Fruit fly (Drosophila melanogaster) whole organism, embryonic: ENCODE data around the gene CG13996.

Experiments
- CG1024 ChIP-seq: fragments of 200-800 bp; sonication (Bioruptor generic); IDR thresholded peaks from 2 replicates; pipeline ENCODE4 v1.3.6; 2022; ENCODE audit warnings: missing biosample characterization, missing genetic modification characterization
- CG10366 ChIP-seq: fragments of 200-800 bp; sonication (Bioruptor generic); IDR thresholded peaks from 2 replicates; pipeline ENCODE4 v1.3.6; 2022; ENCODE audit warnings: missing biosample characterization, missing genetic modification characterization
- CG10431 ChIP-seq: fragments of 200-800 bp; sonication (Bioruptor generic); optimal IDR thresholded peaks from 3 replicates; lab custom pipeline; 2018; ENCODE audit warnings: missing biosample characterization, mild to moderate bottlenecking, missing genetic modification characterization
- CG11085 ChIP-seq: fragments of 200-800 bp; sonication (Bioruptor generic); IDR thresholded peaks from 2 replicates; pipeline ENCODE4 v1.3.6; 2022; ENCODE audit warnings: missing biosample characterization, missing genetic modification characterization
- CG11504 ChIP-seq: fragments of 200-800 bp; sonication (Bioruptor generic); optimal IDR thresholded peaks from 3 replicates; lab custom pipeline; 2019; ENCODE audit warnings: missing biosample characterization, mild to moderate bottlenecking, missing genetic modification characterization, moderate library complexity
- CG11695 ChIP-seq: fragments of 200-800 bp; sonication (Bioruptor generic); IDR thresholded peaks from 3 replicates; pipeline ENCODE4 v1.3.6; 2022; ENCODE audit warnings: missing biosample characterization, missing genetic modification characterization
- CG12391 ChIP-seq: fragments of 200-800 bp; sonication (Bioruptor generic); optimal IDR thresholded peaks from 3 replicates; lab custom pipeline; 2018; ENCODE audit warnings: missing biosample characterization, mild to moderate bottlenecking, missing genetic modification characterization, moderate library complexity
- CG12659 ChIP-seq: fragments of 200-800 bp; sonication (Bioruptor generic); optimal IDR thresholded peaks from 3 replicates; lab custom pipeline; 2017; ENCODE audit warnings: mild to moderate bottlenecking, missing biosample characterization, missing genetic modification reagents, missing genetic modification characterization
- CG14965 ChIP-seq: fragments of 200-800 bp; sonication (Bioruptor generic); optimal IDR thresholded peaks from 2 replicates; lab custom pipeline; 2016; ENCODE audit warnings: missing biosample characterization, missing genetic modification characterization, borderline replicate concordance
- CG2712 ChIP-seq: fragments of 200-800 bp; optimal IDR thresholded peaks from 3 replicates; lab custom pipeline; 2019; ENCODE audit warnings: missing biosample characterization, mild to moderate bottlenecking, missing genetic modification characterization, moderate library complexity
- CG2875 ChIP-seq: fragments of 200-800 bp; sonication (Bioruptor generic); optimal IDR thresholded peaks from 2 replicates; lab custom pipeline; 2017; ENCODE audit warnings: missing biosample characterization, mild to moderate bottlenecking, missing genetic modification characterization, missing genetic modification reagents
- CG2889 ChIP-seq: fragments of 200-800 bp; sonication (Bioruptor generic); IDR thresholded peaks from 3 replicates; pipeline ENCODE4 v1.3.6; 2022; ENCODE audit warnings: missing biosample characterization, missing genetic modification characterization
- CG31224 ChIP-seq: fragments of 200-800 bp; sonication (Bioruptor generic); IDR thresholded peaks from 2 replicates; pipeline ENCODE4 v1.3.6; 2022; ENCODE audit warnings: missing biosample characterization, missing genetic modification characterization
- CG33557 ChIP-seq: fragments of 200-800 bp; sonication (Bioruptor generic); optimal IDR thresholded peaks from 2 replicates; lab custom pipeline; 2019; ENCODE audit warnings: missing biosample characterization, mild to moderate bottlenecking, missing genetic modification characterization, moderate library complexity
- CG4328 ChIP-seq: fragments of 200-800 bp; sonication (Bioruptor generic); optimal IDR thresholded peaks from 3 replicates; lab custom pipeline; 2017; ENCODE audit warnings: missing biosample characterization, missing genetic modification reagents, missing genetic modification characterization
- CG4404 ChIP-seq: fragments of 200-800 bp; sonication (Bioruptor generic); IDR thresholded peaks from 2 replicates; pipeline ENCODE4 v1.3.6; 2022; ENCODE audit warnings: missing biosample characterization, missing genetic modification characterization
- CG5180 ChIP-seq: fragments of 200-800 bp; sonication (Bioruptor generic); optimal IDR thresholded peaks from 3 replicates; lab custom pipeline; 2017; ENCODE audit warnings: missing biosample characterization, missing genetic modification characterization, mild to moderate bottlenecking, moderate library complexity, missing genetic modification reagents
- CrebB ChIP-seq: fragments of 200-800 bp; sonication (Bioruptor generic); optimal IDR thresholded peaks from 3 replicates; lab custom pipeline; 2018; ENCODE audit warnings: missing biosample characterization, mild to moderate bottlenecking, missing genetic modification characterization
- D19A ChIP-seq: fragments of 200-800 bp; optimal IDR thresholded peaks from 3 replicates; lab custom pipeline; 2019; ENCODE audit warnings: missing biosample characterization, mild to moderate bottlenecking, missing genetic modification characterization, moderate library complexity
- Dp ChIP-seq: fragments of 200-800 bp; sonication (Bioruptor generic); optimal IDR thresholded peaks from 2 replicates; lab custom pipeline; 2018; ENCODE audit warnings: missing biosample characterization, mild to moderate bottlenecking, missing genetic modification characterization, moderate library complexity
- Fer2 ChIP-seq: fragments of 200-800 bp; sonication (Bioruptor generic); optimal IDR thresholded peaks from 2 replicates; lab custom pipeline; 2018; ENCODE audit warnings: missing biosample characterization, mild to moderate bottlenecking, missing genetic modification characterization, moderate library complexity
- H15 ChIP-seq: fragments of 200-800 bp; sonication (Bioruptor generic); IDR thresholded peaks from 3 replicates; pipeline ENCODE4 v1.3.6; 2022; ENCODE audit warnings: missing biosample characterization, missing genetic modification characterization
- Hey ChIP-seq: fragments of 200-800 bp; sonication (Bioruptor generic); optimal IDR thresholded peaks from 3 replicates; lab custom pipeline; 2018; ENCODE audit warnings: missing biosample characterization, mild to moderate bottlenecking, missing genetic modification characterization
- Mes4 ChIP-seq: fragments of 200-800 bp; sonication (Bioruptor generic); optimal IDR thresholded peaks from 2 replicates; lab custom pipeline; 2016; ENCODE audit warnings: missing biosample characterization, missing genetic modification characterization
- Mrtf ChIP-seq: fragments of 200-800 bp; sonication (Bioruptor generic); IDR thresholded peaks from 3 replicates; pipeline ENCODE4 v1.3.6; 2022; ENCODE audit warnings: missing biosample characterization, missing genetic modification characterization
- Optix ChIP-seq: fragments of 200-800 bp; sonication (Bioruptor generic); IDR thresholded peaks from 3 replicates; pipeline ENCODE4 v1.3.6; 2022; ENCODE audit warnings: missing biosample characterization, missing genetic modification characterization
- Pdp1 ChIP-seq, 2 experiments: fragments of 200-800 bp; sonication (Bioruptor generic); optimal IDR thresholded peaks; 3 replicates each; lab custom pipeline; 2016; ENCODE audit warnings: missing biosample characterization in 2 of 2, missing genetic modification characterization in 2 of 2, mild to moderate bottlenecking in 1 of 2, moderate library complexity in 1 of 2
- Rfx ChIP-seq: fragments of 200-800 bp; sonication (Bioruptor generic); IDR thresholded peaks from 2 replicates; pipeline ENCODE4 v1.3.6; 2022; ENCODE audit warnings: missing biosample characterization, missing genetic modification characterization
- Side ChIP-seq: fragments of 200-800 bp; sonication (Bioruptor generic); optimal IDR thresholded peaks from 2 replicates; lab custom pipeline; 2016; ENCODE audit warnings: missing biosample characterization, missing genetic modification characterization
- amos ChIP-seq: fragments of 200-800 bp; sonication (Bioruptor generic); IDR thresholded peaks from 2 replicates; pipeline ENCODE4 v1.3.6; 2022; ENCODE audit warnings: missing biosample characterization, missing genetic modification characterization; ENCODE audit not compliant: partially characterized antibody
- ara ChIP-seq: fragments of 200-800 bp; sonication (Bioruptor generic); IDR thresholded peaks from 2 replicates; pipeline ENCODE4 v1.3.6; 2022; ENCODE audit warnings: missing biosample characterization, missing genetic modification characterization
- chm ChIP-seq: fragments of 200-800 bp; sonication (Bioruptor generic); IDR thresholded peaks from 2 replicates; pipeline ENCODE4 v1.3.6; 2022; ENCODE audit warnings: missing biosample characterization, missing genetic modification characterization
- croc ChIP-seq: fragments of 200-800 bp; sonication (Bioruptor generic); conservative IDR thresholded peaks from 3 replicates; pipeline ENCODE4 v1.3.6; 2022; ENCODE audit warnings: missing biosample characterization, missing genetic modification characterization
- crol ChIP-seq: fragments of 200-800 bp; sonication (Bioruptor generic); IDR thresholded peaks from 2 replicates; pipeline ENCODE4 v1.3.6; 2022; ENCODE audit warnings: missing biosample characterization, missing genetic modification characterization
- danr ChIP-seq: fragments of 200-800 bp; sonication (Bioruptor generic); IDR thresholded peaks from 2 replicates; pipeline ENCODE4 v1.3.6; 2022; ENCODE audit warnings: missing biosample characterization, missing genetic modification characterization
- dati ChIP-seq: fragments of 200-800 bp; sonication (Bioruptor generic); IDR thresholded peaks from 2 replicates; pipeline ENCODE4 v1.3.6; 2022; ENCODE audit warnings: missing biosample characterization, missing genetic modification characterization
- dmrt99B ChIP-seq: fragments of 200-800 bp; sonication (Bioruptor generic); optimal IDR thresholded peaks from 2 replicates; lab custom pipeline; 2018; ENCODE audit warnings: missing biosample characterization, mild to moderate bottlenecking, missing genetic modification characterization, moderate library complexity
- gem ChIP-seq: fragments of 200-800 bp; sonication (Bioruptor generic); optimal IDR thresholded peaks from 2 replicates; lab custom pipeline; 2019; ENCODE audit warnings: missing biosample characterization, mild to moderate bottlenecking, missing genetic modification characterization, moderate library complexity
- gfzf ChIP-seq: fragments of 200-800 bp; sonication (Bioruptor generic); optimal IDR thresholded peaks from 2 replicates; lab custom pipeline; 2016; ENCODE audit warnings: missing biosample characterization, mild to moderate bottlenecking, missing genetic modification characterization, moderate library complexity
- hkb ChIP-seq, 2 experiments: fragments of 200-800 bp in 1 of 2; fragments of >200 bp in 1 of 2; sonication (Bioruptor generic) in 1 of 2; IDR thresholded peaks in 1 of 2; optimal IDR thresholded peaks in 1 of 2; 2 replicates each; pipeline versions ENCODE4 v1.3.6 to Lab custom; 2017 to 2022; ENCODE audit warnings: missing biosample characterization in 1 of 2, missing genetic modification characterization in 1 of 2
- lmd ChIP-seq: fragments of 200-800 bp; sonication (Bioruptor generic); IDR thresholded peaks from 2 replicates; pipeline ENCODE4 v1.3.6; 2022; ENCODE audit warnings: missing biosample characterization, missing genetic modification characterization
- pan ChIP-seq, 4 experiments: fragments of >200 bp in 3 of 4; fragments of 200-800 bp in 1 of 4; sonication (Bioruptor generic) in 1 of 4; optimal IDR thresholded peaks in 3 of 4; IDR thresholded peaks in 1 of 4; 2 replicates each; pipeline versions ENCODE4 v1.3.6 to Lab custom; 2017 to 2022; ENCODE audit warnings: missing biosample characterization in 2 of 4, missing genetic modification characterization in 2 of 4, mixed read lengths in 1 of 4
- pho ChIP-seq: fragments of 200-800 bp; sonication (Bioruptor generic); optimal IDR thresholded peaks from 2 replicates; lab custom pipeline; 2016; ENCODE audit warnings: missing biosample characterization, missing genetic modification characterization
- salm ChIP-seq: fragments of 200-800 bp; sonication (Bioruptor generic); optimal IDR thresholded peaks from 2 replicates; lab custom pipeline; 2018; ENCODE audit warnings: missing biosample characterization, mild to moderate bottlenecking, missing genetic modification characterization
- sug ChIP-seq: fragments of 200-800 bp; optimal IDR thresholded peaks from 2 replicates; lab custom pipeline; 2019; ENCODE audit warnings: missing biosample characterization, mild to moderate bottlenecking, missing genetic modification characterization, moderate library complexity
- yki ChIP-seq: fragments of >200 bp; optimal IDR thresholded peaks from 3 replicates; lab custom pipeline; 2018

CG13996 gene

DNA sequence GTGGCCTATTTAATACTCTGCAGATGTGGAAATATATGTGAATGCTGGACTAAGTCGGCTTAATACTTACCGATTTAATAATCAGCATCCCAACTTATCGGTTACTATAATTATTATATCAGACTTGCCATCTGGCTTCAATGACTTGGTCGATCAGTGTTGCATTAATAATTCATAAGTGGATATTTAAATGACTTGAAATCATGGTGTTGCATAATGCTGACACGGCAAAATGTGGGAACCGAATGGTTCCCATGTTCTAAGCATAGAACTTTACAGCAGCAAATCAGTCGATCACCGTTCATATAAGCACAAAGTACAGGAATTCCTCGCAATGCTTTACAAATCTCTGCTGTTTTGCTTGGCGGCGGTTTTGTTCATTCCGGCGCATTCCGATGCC, 39.6 kb downstream of the CG13996 start, which contains the start of gene CG34180:
Gene CG34180 (plus strand): TSS at position 301 of the 400 bp plus-strand sequence.
- TF ChIP-seq CG4404 (GFP tag; lab: Robert Waterston, UW), result no peak
- TF ChIP-seq Pdp1 (GFP tag; optimal IDR thresholded peaks at IDR 0.05; lab: Kevin White, UChicago), result peak in 1 of 2 experiments; percentile 17

dm6 chr2L:6062382-6063082, 41.9 kb downstream of the CG13996 start, which contains the start of the genes ND-51 and CG13994:
Gene ND-51 (minus strand): TSS chr2L:6062757.
Gene CG13994 (plus strand): TSS chr2L:6062989.
- TF ChIP-seq CG10366 (GFP tag; lab: Robert Waterston, UW), result peak; percentile 77
- peak; percentile 86 for TF ChIP-seq sug (tag; lab: Kevin White, UChicago)
- TF ChIP-seq pan (optimal IDR thresholded peaks at IDR 0.05; lab: Kevin White, UChicago), result no peak
- TF ChIP-seq pan (GFP tag; optimal IDR thresholded peaks at IDR 0.05 in 1 of 2, IDR thresholded peaks at IDR 0.05 in 1 of 2), result peak in 1 of 2 experiments; percentile 85
- TF ChIP-seq CG11504, result no peak
- peak; percentile 64; the same call in 2 of the 3 replicates for TF ChIP-seq Optix (GFP tag; lab: Robert Waterston, UW)
- TF ChIP-seq dmrt99B (tag; lab: Kevin White, UChicago), result no peak
- TF ChIP-seq CG31224 (GFP tag; lab: Robert Waterston, UW), result peak; percentile 57
- TF ChIP-seq crol (GFP tag; lab: Robert Waterston, UW), result no peak
- TF ChIP-seq ara, result peak; percentile 74
- TF ChIP-seq Side (GFP tag; lab: Kevin White, UChicago), result peak; percentile 82
- TF ChIP-seq H15 (GFP tag; lab: Robert Waterston, UW), result peak; percentile 84; the same call in 2 of the 3 replicates
- peak; percentile 70; the same call in 1 of the 2 replicates for TF ChIP-seq chm (GFP tag; lab: Robert Waterston, UW)
- peak; percentile 69 for TF ChIP-seq croc (GFP tag; lab: Robert Waterston, UW)
- peak; percentile 82 for TF ChIP-seq Fer2 (tag; lab: Kevin White, UChicago)
- TF ChIP-seq lmd, result peak; percentile 80
- TF ChIP-seq Rfx (GFP tag; lab: Robert Waterston, UW), result peak; percentile 88
- TF ChIP-seq CG12659, result peak; percentile 93
- peak; percentile 94 for TF ChIP-seq D19A (tag; lab: Kevin White, UChicago)
- peak; percentile 89 for TF ChIP-seq CG2712 (tag; lab: Kevin White, UChicago)
- peak; percentile 35 for TF ChIP-seq CrebB (tag; lab: Kevin White, UChicago)
- TF ChIP-seq CG11085, result peak; percentile 82
- TF ChIP-seq CG2889 (GFP tag; lab: Robert Waterston, UW), result peak; percentile 83
- no peak for TF ChIP-seq CG14965 (GFP tag; lab: Kevin White, UChicago)
- TF ChIP-seq CG12391 (tag; lab: Kevin White, UChicago), result peak; percentile 83
- peak; percentile 67 for TF ChIP-seq CG11695 (GFP tag; lab: Robert Waterston, UW)
- no peak for TF ChIP-seq amos (GFP tag; lab: Robert Waterston, UW)
- TF ChIP-seq Hey, result peak; percentile 49
- peak; percentile 15 for TF ChIP-seq Dp (GFP tag; lab: Kevin White, UChicago)
- no peak for TF ChIP-seq CG10431 (GFP tag; lab: Kevin White, UChicago)
- peak; percentile 62 for TF ChIP-seq Mrtf
- peak; percentile 70 for TF ChIP-seq CG33557 (GFP tag; lab: Kevin White, UChicago)
- peak; percentile 69 for TF ChIP-seq CG2875
- peak; percentile 78 for TF ChIP-seq CG4328 (GFP tag; lab: Kevin White, UChicago)
- peak; percentile 35 for TF ChIP-seq salm (tag; lab: Kevin White, UChicago)
- TF ChIP-seq CG5180 (GFP tag; lab: Kevin White, UChicago), result peak; percentile 42
- TF ChIP-seq gem, result peak; percentile 85
- TF ChIP-seq CG1024 (GFP tag; lab: Robert Waterston, UW), result peak; percentile 82
- TF ChIP-seq dati (GFP tag; lab: Robert Waterston, UW), result 0 out of 2 replicates have a peak, but pooled peaks have one; percentile 42
- peak; percentile 88 for TF ChIP-seq pho (GFP tag; lab: Kevin White, UChicago)
- TF ChIP-seq danr (GFP tag; lab: Robert Waterston, UW), result no peak
- TF ChIP-seq yki (lab: Kevin White, UChicago), result no peak
- no peak for TF ChIP-seq hkb (optimal IDR thresholded peaks at IDR 0.05; lab: Kevin White, UChicago)
- peak; percentile 84 for TF ChIP-seq hkb (GFP tag; IDR thresholded peaks at IDR 0.05; lab: Robert Waterston, UW)
- peak; percentile 73 for TF ChIP-seq gfzf
- TF ChIP-seq Mes4 (GFP tag; lab: Kevin White, UChicago), result peak; percentile 80
